Fruit fly (Drosophila melanogaster) whole organism: ENCODE measurements around the gene kirre.

ENCODE experiments used
- Dll ChIP-seq: fragments of >200 bp; optimal IDR thresholded peaks from 2 replicates; lab custom pipeline; 2017
- EcR ChIP-seq, 2 experiments: fragments of >200 bp; optimal IDR thresholded peaks; 2 replicates each; lab custom pipeline; 2017; ENCODE audit warnings: missing biosample characterization in 2 of 2, missing genetic modification characterization in 2 of 2, missing genetic modification reagents in 2 of 2
- pan ChIP-seq: fragments of >200 bp; optimal IDR thresholded peaks from 2 replicates; lab custom pipeline; 2017
- psq ChIP-seq: fragments of >200 bp; optimal IDR thresholded peaks from 2 replicates; lab custom pipeline; 2017
- usp ChIP-seq: fragments of >200 bp; optimal IDR thresholded peaks from 2 replicates; lab custom pipeline; 2017; ENCODE audit warnings: missing biosample characterization, missing genetic modification characterization, mixed read lengths

- no peak for TF ChIP-seq pan
- no peak for TF ChIP-seq psq (lab: Kevin White, UChicago)
- no peak for TF ChIP-seq EcR (GFP tag; optimal IDR thresholded peaks at IDR 0.05; lab: Kevin White, UChicago)
- TF ChIP-seq usp = no peak
- TF ChIP-seq Dll (lab: Kevin White, UChicago) = no peak
Measured at dm6 chrX:2743020-2743419, 2.8 kb downstream of the kirre start.
